Worm (Caenorhabditis elegans): ENCODE results near the gene C06A1.3.

Gene C06A1.3

ce11 chrII:10550872-10551647 lies 21.0 kb upstream of the C06A1.3 start (continued):
- TF ChIP-seq nhr-90 (tag; optimal IDR thresholded peaks at IDR 0.05; ENCODE audit: poor library complexity) (peak; percentile 47), C16A3.4 (tag; optimal IDR thresholded peaks at IDR 0.05) (no peak), skn-1 (tag; optimal IDR thresholded peaks at IDR 0.05) (peak; percentile 5), ztf-4 (tag; optimal IDR thresholded peaks at IDR 0.05) (peak; percentile 23), efl-1 (optimal IDR thresholded peaks at IDR 0.05) (no peak), efl-1 (GFP tag; optimal IDR thresholded peaks at IDR 0.05 in 1 of 2) (peak in 1 of 2 experiments; percentile 16), zag-1 (tag; optimal IDR thresholded peaks at IDR 0.05) (no peak), nhr-71 (tag; optimal IDR thresholded peaks at IDR 0.05) (peak; percentile 58), dsc-1 (tag; optimal IDR thresholded peaks at IDR 0.05) (peak; percentile 32), swsn-7 (tag; optimal IDR thresholded peaks at IDR 0.05) (peak; percentile 23), sox-4 (tag; optimal IDR thresholded peaks at IDR 0.05) (no peak), lir-3 (tag; optimal IDR thresholded peaks at IDR 0.05; ENCODE audit: poor library complexity) (no peak), fkh-8 (tag; optimal IDR thresholded peaks at IDR 0.05) (peak; percentile 69), elt-2 (tag; optimal IDR thresholded peaks at IDR 0.05) (peak; percentile 9), unc-86 (tag; optimal IDR thresholded peaks at IDR 0.05) (no peak), mep-1 (tag; optimal IDR thresholded peaks at IDR 0.05) (peak; percentile 54)

- TF ChIP-seq lin-35 (GFP tag; optimal IDR thresholded peaks at IDR 0.05): peak; percentile 82 to 89
- TF ChIP-seq snu-23 (GFP tag; optimal IDR thresholded peaks at IDR 0.05): peak; percentile 97
- peak; percentile 82 for TF ChIP-seq C04F5.9 (tag; optimal IDR thresholded peaks at IDR 0.05)
- TF ChIP-seq mef-2 (tag; optimal IDR thresholded peaks at IDR 0.05): peak; percentile 94
- TF ChIP-seq nhr-20 (tag; optimal IDR thresholded peaks at IDR 0.05): peak; percentile 97
- TF ChIP-seq sup-37 (GFP tag; optimal IDR thresholded peaks at IDR 0.05): peak; percentile 55
- TF ChIP-seq irx-1 (tag; optimal IDR thresholded peaks at IDR 0.05): peak; percentile 91
- TF ChIP-seq unc-86 (tag; optimal IDR thresholded peaks at IDR 0.05): peak; percentile 96
- peak; percentile 80 for TF ChIP-seq isw-1 (GFP tag; IDR thresholded peaks at IDR 0.05)
- TF ChIP-seq egl-27 (tag; optimal IDR thresholded peaks at IDR 0.05): peak; percentile 75 to 94
- no peak for TF ChIP-seq lin-15B (tag; optimal IDR thresholded peaks at IDR 0.05)
- TF ChIP-seq efl-3 (GFP tag; optimal IDR thresholded peaks at IDR 0.05): peak; percentile 33
- TF ChIP-seq hpl-2 (GFP tag; optimal IDR thresholded peaks at IDR 0.05): peak; percentile 93
- TF ChIP-seq C34B4.2 (tag; optimal IDR thresholded peaks at IDR 0.05): no peak
- TF ChIP-seq skn-1 (tag; optimal IDR thresholded peaks at IDR 0.05): peak; percentile 96
- TF ChIP-seq nhr-47 (tag; optimal IDR thresholded peaks at IDR 0.05): peak; percentile 97
- peak; percentile 21 for TF ChIP-seq ceh-63 (GFP tag; optimal IDR thresholded peaks at IDR 0.05)
- TF ChIP-seq ceh-90 (tag; optimal IDR thresholded peaks at IDR 0.05): peak; percentile 11
- TF ChIP-seq xbp-1 (tag; optimal IDR thresholded peaks at IDR 0.05): peak; percentile 90
- TF ChIP-seq nhr-237 (tag; optimal IDR thresholded peaks at IDR 0.05): peak; percentile 92
- peak; percentile 63 for TF ChIP-seq zag-1 (tag; optimal IDR thresholded peaks at IDR 0.05)
- peak in 1 of 2 experiments; percentile 66 for TF ChIP-seq ztf-11 (tag; optimal IDR thresholded peaks at IDR 0.05)
- TF ChIP-seq mab-9 (GFP tag; IDR thresholded peaks at IDR 0.05): peak; percentile 68
- TF ChIP-seq ceh-82 (tag; optimal IDR thresholded peaks at IDR 0.05): peak; percentile 81 to 88 (median 87)
- peak; percentile 99 for TF ChIP-seq lin-14 (GFP tag; optimal IDR thresholded peaks at IDR 0.05)
- TF ChIP-seq nhr-11 (tag; optimal IDR thresholded peaks at IDR 0.05): peak; percentile 99
- no peak for TF ChIP-seq ces-1 (GFP tag; optimal IDR thresholded peaks at IDR 0.05)
- TF ChIP-seq F16B12.6 (tag; optimal IDR thresholded peaks at IDR 0.05): peak; percentile 49
- TF ChIP-seq ceh-8 (GFP tag; optimal IDR thresholded peaks at IDR 0.05): peak; percentile 85
- no peak for TF ChIP-seq alr-1 (tag; optimal IDR thresholded peaks at IDR 0.05; ENCODE audit: borderline replicate concordance)
- peak; percentile 88 for TF ChIP-seq rnt-1 (tag; optimal IDR thresholded peaks at IDR 0.05)
- no peak for TF ChIP-seq unc-30 (tag; optimal IDR thresholded peaks at IDR 0.05)
- TF ChIP-seq swsn-7 (tag; optimal IDR thresholded peaks at IDR 0.05): peak; percentile 96
- no peak for TF ChIP-seq unc-98 (GFP tag; IDR thresholded peaks at IDR 0.05)
- TF ChIP-seq unc-130 (tag; optimal IDR thresholded peaks at IDR 0.05): peak; percentile 95
- peak; percentile 95 for TF ChIP-seq fkh-8 (tag; optimal IDR thresholded peaks at IDR 0.05)
These were observed 19.9 kb upstream of the C06A1.3 start for ce11 chrII:10551985-10552736.

All from whole organism, L1 larva.